Fruit fly (Drosophila melanogaster) whole organism, prepupa: ENCODE results near the gene Vps53.

Experiments
- CG10669 ChIP-seq: fragments of 200-800 bp; sonication (Bioruptor generic); optimal IDR thresholded peaks from 3 replicates; lab custom pipeline; 2018; ENCODE audit warnings: missing biosample characterization, mild to moderate bottlenecking, missing genetic modification characterization, moderate library complexity
- CG11294 ChIP-seq: fragments of 200-800 bp; sonication (Bioruptor generic); IDR thresholded peaks from 2 replicates; pipeline ENCODE4 v1.3.6; 2022; ENCODE audit warnings: missing biosample characterization, missing genetic modification characterization
- CG11762 ChIP-seq: fragments of 200-800 bp; sonication (Bioruptor generic); optimal IDR thresholded peaks from 3 replicates; lab custom pipeline; 2016; ENCODE audit warnings: missing biosample characterization, missing genetic modification characterization; ENCODE audit not compliant: insufficient read depth
- CG11902 ChIP-seq: fragments of 200-800 bp; sonication (Bioruptor generic); optimal IDR thresholded peaks from 3 replicates; lab custom pipeline; 2016; ENCODE audit warnings: missing biosample characterization, missing genetic modification characterization
- CG15336 ChIP-seq: fragments of 200-800 bp; sonication (Bioruptor generic); IDR thresholded peaks from 2 replicates; pipeline ENCODE4 v1.3.6; 2022; ENCODE audit warnings: missing biosample characterization, missing genetic modification characterization
- CG16779 ChIP-seq: fragments of 200-800 bp; sonication (Bioruptor generic); optimal IDR thresholded peaks from 3 replicates; lab custom pipeline; 2017; ENCODE audit warnings: missing biosample characterization, mild to moderate bottlenecking, missing genetic modification characterization
- CG32006 ChIP-seq: fragments of 200-800 bp; sonication (Bioruptor generic); optimal IDR thresholded peaks from 3 replicates; lab custom pipeline; 2017; ENCODE audit warnings: missing biosample characterization, mild to moderate bottlenecking, missing genetic modification characterization
- CG3919 ChIP-seq: fragments of 200-800 bp; sonication (Bioruptor generic); optimal IDR thresholded peaks from 3 replicates; lab custom pipeline; 2016; ENCODE audit warnings: missing biosample characterization, missing genetic modification characterization
- CG4318 ChIP-seq: fragments of 200-800 bp; sonication (Bioruptor generic); optimal IDR thresholded peaks from 3 replicates; lab custom pipeline; 2017; ENCODE audit warnings: missing biosample characterization, mild to moderate bottlenecking, missing genetic modification characterization
- CG6163 ChIP-seq: fragments of 200-800 bp; sonication (Bioruptor generic); IDR thresholded peaks from 3 replicates; pipeline ENCODE4 v1.3.6; 2022; ENCODE audit warnings: missing biosample characterization, missing genetic modification characterization
- CG6276 ChIP-seq: fragments of 200-800 bp; sonication (Bioruptor generic); optimal IDR thresholded peaks from 2 replicates; lab custom pipeline; 2017; ENCODE audit warnings: missing biosample characterization, mild to moderate bottlenecking, missing genetic modification characterization
- CG7368 ChIP-seq: fragments of 200-800 bp; sonication (Bioruptor generic); optimal IDR thresholded peaks from 3 replicates; lab custom pipeline; 2016; ENCODE audit warnings: missing biosample characterization, missing genetic modification characterization
- CG8119 ChIP-seq: fragments of 200-800 bp; sonication (Bioruptor generic); IDR thresholded peaks from 3 replicates; pipeline ENCODE4 v1.3.6; 2022; ENCODE audit warnings: missing biosample characterization, missing genetic modification characterization
- CG8319 ChIP-seq: fragments of 200-800 bp; sonication (Bioruptor generic); optimal IDR thresholded peaks from 3 replicates; lab custom pipeline; 2016; ENCODE audit warnings: missing biosample characterization, missing genetic modification characterization
- CG8632 ChIP-seq: fragments of 200-800 bp; sonication (Bioruptor generic); optimal IDR thresholded peaks from 3 replicates; lab custom pipeline; 2016; ENCODE audit warnings: missing biosample characterization, missing genetic modification characterization
- CG9139 ChIP-seq: fragments of 200-800 bp; sonication (Bioruptor generic); optimal IDR thresholded peaks from 3 replicates; lab custom pipeline; 2017; ENCODE audit warnings: missing biosample characterization, mild to moderate bottlenecking, missing genetic modification characterization
- Eip78C ChIP-seq: fragments of 200-800 bp; sonication (Bioruptor generic); peaks from one replicate; lab custom pipeline; 2016; ENCODE audit warnings: missing biosample characterization, missing genetic modification characterization
- Eip93F ChIP-seq: fragments of 200-800 bp; sonication (Bioruptor generic); optimal IDR thresholded peaks from 2 replicates; lab custom pipeline; 2016; ENCODE audit warnings: missing biosample characterization, mild to moderate bottlenecking, missing genetic modification characterization
- Ets21C ChIP-seq: fragments of 200-800 bp; sonication (Bioruptor generic); optimal IDR thresholded peaks from 3 replicates; lab custom pipeline; 2016; ENCODE audit warnings: missing biosample characterization, missing genetic modification characterization
- Hr38 ChIP-seq: sonication (Bioruptor generic); optimal IDR thresholded peaks from 2 replicates; lab custom pipeline; 2016; ENCODE audit warnings: missing biosample characterization, missing genetic modification characterization
- Hr39 ChIP-seq: fragments of 200-800 bp; sonication (Bioruptor generic); optimal IDR thresholded peaks from 2 replicates; lab custom pipeline; 2016; ENCODE audit warnings: missing biosample characterization, missing genetic modification characterization
- Met ChIP-seq: fragments of 200-800 bp; sonication (Bioruptor generic); optimal IDR thresholded peaks from 3 replicates; lab custom pipeline; 2016; ENCODE audit warnings: missing biosample characterization, missing genetic modification characterization
- OdsH ChIP-seq: fragments of 200-800 bp; sonication (Bioruptor generic); optimal IDR thresholded peaks from 3 replicates; lab custom pipeline; 2016; ENCODE audit warnings: missing biosample characterization, missing genetic modification characterization
- Smox ChIP-seq: fragments of 200-800 bp; sonication (Bioruptor generic); optimal IDR thresholded peaks from 3 replicates; lab custom pipeline; 2016; ENCODE audit warnings: missing biosample characterization, missing genetic modification characterization
- Sox102F ChIP-seq: fragments of 200-800 bp; sonication (Bioruptor generic); optimal IDR thresholded peaks from 2 replicates; lab custom pipeline; 2016; ENCODE audit warnings: missing biosample characterization, mild to moderate bottlenecking, missing genetic modification characterization
- Sox14 ChIP-seq: fragments of 200-800 bp; sonication (Bioruptor generic); optimal IDR thresholded peaks from 3 replicates; lab custom pipeline; 2016; ENCODE audit warnings: missing biosample characterization, missing genetic modification characterization
- Sox15 ChIP-seq: fragments of 200-800 bp; sonication (Bioruptor generic); optimal IDR thresholded peaks from 3 replicates; lab custom pipeline; 2016; ENCODE audit warnings: missing biosample characterization, missing genetic modification characterization
- achi ChIP-seq: fragments of 200-800 bp; sonication (Bioruptor generic); optimal IDR thresholded peaks from 3 replicates; lab custom pipeline; 2016; ENCODE audit warnings: missing biosample characterization, missing genetic modification characterization
- acj6 ChIP-seq: fragments of 200-800 bp; sonication (Bioruptor generic); optimal IDR thresholded peaks from 3 replicates; lab custom pipeline; 2016; ENCODE audit warnings: missing biosample characterization, missing genetic modification characterization
- cyc ChIP-seq: fragments of 200-800 bp; sonication (Bioruptor generic); optimal IDR thresholded peaks from 3 replicates; lab custom pipeline; 2016; ENCODE audit warnings: missing biosample characterization, missing genetic modification characterization
- dac ChIP-seq: fragments of 200-800 bp; sonication (Bioruptor generic); optimal IDR thresholded peaks from 2 replicates; lab custom pipeline; 2017; ENCODE audit warnings: missing biosample characterization, mild to moderate bottlenecking, missing genetic modification characterization
- dsx ChIP-seq: fragments of 200-800 bp; optimal IDR thresholded peaks from 3 replicates; lab custom pipeline; 2019; ENCODE audit warnings: missing biosample characterization, mild to moderate bottlenecking, missing genetic modification characterization, moderate library complexity; ENCODE audit not compliant: poor library complexity, severe bottlenecking
- esn ChIP-seq: fragments of 200-800 bp; sonication (Bioruptor generic); optimal IDR thresholded peaks from 2 replicates; lab custom pipeline; 2016; ENCODE audit warnings: missing biosample characterization, mild to moderate bottlenecking, missing genetic modification characterization, moderate library complexity
- fd85E ChIP-seq: fragments of 200-800 bp; sonication (Bioruptor generic); optimal IDR thresholded peaks from 3 replicates; lab custom pipeline; 2016; ENCODE audit warnings: missing biosample characterization, missing genetic modification characterization
- fkh ChIP-seq: fragments of 200-800 bp; sonication (Bioruptor generic); optimal IDR thresholded peaks from 3 replicates; lab custom pipeline; 2017; ENCODE audit warnings: missing biosample characterization, mild to moderate bottlenecking, missing genetic modification characterization, moderate library complexity
- lz ChIP-seq: fragments of 200-800 bp; sonication (Bioruptor generic); optimal IDR thresholded peaks from 3 replicates; lab custom pipeline; 2016; ENCODE audit warnings: missing biosample characterization, missing genetic modification characterization
- net ChIP-seq: fragments of 200-800 bp; sonication (Bioruptor generic); optimal IDR thresholded peaks from 3 replicates; lab custom pipeline; 2016; ENCODE audit warnings: missing biosample characterization, missing genetic modification characterization
- salr ChIP-seq, 2 experiments: fragments of 200-800 bp; sonication (Bioruptor generic); optimal IDR thresholded peaks; 3 replicates each; lab custom pipeline; 2016 to 2018; ENCODE audit warnings: missing biosample characterization in 2 of 2, missing genetic modification characterization in 2 of 2, mild to moderate bottlenecking in 1 of 2
- ss ChIP-seq, 2 experiments: fragments of 200-800 bp; sonication (Bioruptor generic); optimal IDR thresholded peaks; 2 replicates in 1 of 2; 3 replicates in 1 of 2; lab custom pipeline; 2017 to 2018; ENCODE audit warnings: mild to moderate bottlenecking in 2 of 2, missing biosample characterization in 2 of 2, missing genetic modification characterization in 2 of 2, moderate library complexity in 1 of 2
- svp ChIP-seq: fragments of 200-800 bp; sonication (Bioruptor generic); peaks from one replicate; lab custom pipeline; 2016; ENCODE audit warnings: missing biosample characterization, missing genetic modification characterization
- topi ChIP-seq: fragments of 200-800 bp; sonication (Bioruptor generic); optimal IDR thresholded peaks from 3 replicates; lab custom pipeline; 2016; ENCODE audit warnings: missing biosample characterization, missing genetic modification characterization

Gene Vps53

DNA sequence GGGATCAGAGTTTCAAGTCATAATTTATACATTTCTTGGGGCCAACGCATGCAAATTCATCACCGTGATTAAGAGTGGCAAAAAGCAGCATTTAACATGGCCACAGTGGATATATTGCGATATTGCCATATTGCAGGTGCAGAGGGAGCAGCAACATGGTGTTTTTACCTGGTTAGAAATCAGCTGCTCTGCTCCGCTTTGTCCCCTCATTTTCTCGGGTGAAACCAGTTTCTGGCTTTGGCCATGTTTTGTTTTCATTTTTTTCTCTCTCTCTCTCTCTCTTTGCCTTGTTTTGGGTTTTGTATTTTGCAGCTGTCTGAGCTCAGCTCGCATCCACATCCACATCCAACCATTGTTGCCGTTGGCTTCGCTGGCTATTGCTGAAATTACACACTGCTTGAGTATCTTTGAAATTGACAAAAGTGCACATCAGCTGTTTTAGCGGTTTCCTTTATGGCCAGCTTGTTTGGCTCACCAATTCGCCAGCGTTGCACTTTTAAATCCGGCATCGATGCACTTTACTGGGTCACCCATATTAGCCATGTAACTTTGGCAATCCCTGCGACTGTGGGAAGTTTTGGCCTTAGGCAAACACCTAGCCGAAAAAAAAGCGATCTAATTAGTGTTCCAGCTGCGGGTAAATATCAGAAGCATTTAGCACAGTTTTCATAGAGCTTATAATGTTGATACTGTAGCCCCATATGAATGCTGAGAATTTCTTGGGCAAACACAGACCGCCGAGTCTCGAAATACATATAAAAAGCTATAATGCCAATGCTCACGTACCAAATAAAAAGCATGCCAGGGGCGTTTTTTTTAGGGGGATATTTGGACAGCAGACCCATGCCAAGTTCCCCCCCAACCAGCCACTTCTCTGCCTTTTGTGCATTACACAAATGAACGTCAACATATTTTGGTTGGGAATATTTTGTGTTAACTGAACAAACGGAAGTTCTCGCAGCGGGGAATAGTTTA lies 10.5 kb downstream of the Vps53 start (continued):
- TF ChIP-seq esn (no peak), CG6163 (GFP tag; lab: Robert Waterston, UW) (peak; percentile 16; the same call in 1 of the 3 replicates), CG6276 (GFP tag; lab: Kevin White, UChicago) (peak; percentile 50), CG11294 (GFP tag; lab: Robert Waterston, UW) (no peak), lz (GFP tag; lab: Kevin White, UChicago) (no peak), achi (GFP tag; lab: Kevin White, UChicago) (no peak), OdsH (no peak)
- TF ChIP-seq, all 60 proteins: peak for 16

DNA sequence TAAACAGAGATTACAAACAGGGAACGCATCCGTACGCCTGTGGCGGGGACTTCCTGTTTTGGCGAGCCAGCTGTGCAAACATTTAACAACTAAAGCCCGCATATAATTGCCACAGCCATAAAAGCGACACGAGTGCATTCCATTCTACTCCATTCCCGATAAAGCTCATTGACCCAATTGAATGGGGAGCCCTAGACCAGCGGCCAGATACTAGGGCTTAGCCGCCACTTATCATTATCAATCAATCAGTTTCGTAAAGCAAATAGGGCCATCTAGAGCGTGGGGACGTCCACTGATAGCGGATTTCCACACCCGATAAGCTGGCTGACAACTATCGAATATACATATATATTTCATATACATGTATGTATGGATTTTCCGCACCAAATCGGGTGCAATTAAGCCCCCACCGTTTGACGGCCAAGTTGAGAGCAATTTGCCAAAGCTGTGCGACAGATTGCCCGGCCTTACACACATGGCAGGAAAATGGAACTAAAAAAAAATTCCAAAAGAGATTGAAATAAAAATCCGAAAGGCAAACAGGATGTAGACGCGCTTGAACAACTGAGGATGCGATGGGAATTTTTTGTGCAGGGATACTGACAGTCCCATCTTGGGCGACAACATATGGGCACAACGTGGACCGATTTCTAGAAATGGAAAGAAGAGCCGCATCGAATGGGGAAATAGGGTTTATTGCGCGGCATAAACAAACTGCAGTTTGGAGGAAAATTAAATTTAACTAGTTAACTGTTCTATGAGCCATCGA lies 12.9 kb downstream of the Vps53 start:
- TF ChIP-seq svp (GFP tag; lab: Kevin White, UChicago) (peak; percentile 25), CG8319 (no peak), CG6276 (GFP tag; lab: Kevin White, UChicago) (no peak), fkh (GFP tag; lab: Kevin White, UChicago) (peak; percentile 29), Eip78C (GFP tag; lab: Kevin White, UChicago) (no peak), CG4318 (GFP tag; lab: Kevin White, UChicago) (no peak)

DNA sequence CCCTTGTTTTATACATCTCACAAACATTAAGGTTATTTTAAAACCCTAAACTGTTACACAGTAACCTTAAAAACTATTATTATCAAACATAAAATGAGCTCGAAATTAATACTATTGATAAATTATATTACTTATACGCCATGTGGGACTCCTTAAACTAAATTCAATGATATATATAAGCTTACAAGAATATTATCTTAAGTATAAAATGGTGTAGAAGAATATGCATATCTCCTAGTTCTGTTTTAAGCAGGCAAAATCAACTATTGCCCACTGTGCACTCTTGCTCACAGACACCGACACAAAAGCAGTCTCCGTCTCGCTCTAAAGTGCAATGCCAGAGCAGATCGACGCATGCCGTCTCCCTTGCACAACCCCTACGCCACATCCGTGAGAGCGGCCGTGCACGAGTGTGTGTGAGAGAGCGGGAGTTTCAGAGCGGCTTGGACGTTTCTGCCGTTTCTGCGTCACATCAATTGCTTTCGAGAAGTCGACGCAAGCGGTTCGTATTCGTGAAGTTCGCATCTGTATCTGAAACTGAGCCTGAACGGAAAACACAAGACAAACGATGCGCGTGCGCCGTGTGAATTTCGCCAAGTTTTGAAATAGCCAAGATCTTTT lies 14.2 kb downstream of the Vps53 start:
- TF ChIP-seq Hr38 (GFP tag; lab: Kevin White, UChicago): no peak
- TF ChIP-seq CG3919 (GFP tag; lab: Kevin White, UChicago): peak; percentile 60
- TF ChIP-seq net: peak; percentile 66
- peak; percentile 69 for TF ChIP-seq CG15336 (GFP tag; lab: Robert Waterston, UW)
- TF ChIP-seq svp (GFP tag; lab: Kevin White, UChicago): peak; percentile 87
- peak; percentile 67 for TF ChIP-seq lz (GFP tag; lab: Kevin White, UChicago)
- peak; percentile 76 for TF ChIP-seq Sox14 (GFP tag; lab: Kevin White, UChicago)
- peak; percentile 11 for TF ChIP-seq fd85E (GFP tag; lab: Kevin White, UChicago)
- peak; percentile 15 for TF ChIP-seq CG11762
- peak; percentile 27 for TF ChIP-seq CG10669
- peak; percentile 70 for TF ChIP-seq achi (GFP tag; lab: Kevin White, UChicago)
- TF ChIP-seq acj6 (GFP tag; lab: Kevin White, UChicago): peak; percentile 60
- TF ChIP-seq salr (GFP tag; optimal IDR thresholded peaks at IDR 0.05; lab: Kevin White, UChicago): peak in 1 of 2 experiments; percentile 45
- TF ChIP-seq fkh (GFP tag; lab: Kevin White, UChicago): peak; percentile 4
- TF ChIP-seq CG11902: peak; percentile 46
- TF ChIP-seq ss (GFP tag; optimal IDR thresholded peaks at IDR 0.05; lab: Kevin White, UChicago): peak; percentile 51 to 56
- peak; percentile 19; the same call in 1 of the 2 replicates for TF ChIP-seq CG11294 (GFP tag; lab: Robert Waterston, UW)
- TF ChIP-seq CG16779: no peak
- peak; percentile 27 for TF ChIP-seq Ets21C (GFP tag; lab: Kevin White, UChicago)
- TF ChIP-seq CG32006 (GFP tag; lab: Kevin White, UChicago): peak; percentile 63
- peak; percentile 73 for TF ChIP-seq Met (GFP tag; lab: Kevin White, UChicago)
- TF ChIP-seq dsx: peak; percentile 41
- peak; percentile 53 for TF ChIP-seq OdsH
- TF ChIP-seq esn: peak; percentile 81
- TF ChIP-seq Eip78C (GFP tag; lab: Kevin White, UChicago): peak; percentile 94
- TF ChIP-seq CG4318 (GFP tag; lab: Kevin White, UChicago): peak; percentile 2
- TF ChIP-seq Sox102F (GFP tag; lab: Kevin White, UChicago): peak; percentile 79
- TF ChIP-seq Sox15: peak; percentile 42
- peak; percentile 10 for TF ChIP-seq CG7368
- peak; percentile 45 for TF ChIP-seq CG9139 (GFP tag; lab: Kevin White, UChicago)
- TF ChIP-seq CG8119 (GFP tag; lab: Robert Waterston, UW): peak; percentile 80
- peak; percentile 35 for TF ChIP-seq Eip93F (GFP tag; lab: Kevin White, UChicago)
- TF ChIP-seq dac: no peak
- peak; percentile 68 for TF ChIP-seq topi (GFP tag; lab: Kevin White, UChicago)
- TF ChIP-seq Hr39 (GFP tag; lab: Kevin White, UChicago): peak; percentile 58
- TF ChIP-seq CG8632 (GFP tag; lab: Kevin White, UChicago): peak; percentile 67
- peak; percentile 55 for TF ChIP-seq CG6163 (GFP tag; lab: Robert Waterston, UW)
- peak; percentile 23 for TF ChIP-seq cyc
- peak; percentile 67 for TF ChIP-seq Smox (GFP tag; lab: Kevin White, UChicago)
